Worm (Caenorhabditis elegans): ENCODE measurements around the gene aman-2.

aman-2 gene

ce11 chrV:11917186-11917585, 15.9 kb downstream of the aman-2 start, which contains the start of gene R31.2:
R31.2 (plus strand) TSS chrV:11917573.
- TF ChIP-seq rcor-1 (GFP tag; IDR thresholded peaks at IDR 0.05) (no peak), madf-8 (GFP tag; conservative IDR thresholded peaks at IDR 0.05) (peak; percentile 78), F57C9.4 (tag; optimal IDR thresholded peaks at IDR 0.05) (no peak), madf-6 (GFP tag; IDR thresholded peaks at IDR 0.05) (peak; percentile 92), B0019.2 (GFP tag; conservative IDR thresholded peaks at IDR 0.05) (no peak), let-526 (GFP tag; IDR thresholded peaks at IDR 0.05) (no peak), aptf-3 (GFP tag; IDR thresholded peaks at IDR 0.05) (no peak), efl-1 (GFP tag; optimal IDR thresholded peaks at IDR 0.05) (peak; percentile 48), lsl-1 (GFP tag; optimal IDR thresholded peaks at IDR 0.05) (peak; percentile 91), madf-10 (tag; optimal IDR thresholded peaks at IDR 0.05) (no peak), pbrm-1 (GFP tag; IDR thresholded peaks at IDR 0.05) (peak; percentile 46; the same call in 1 of the 2 replicates), ceh-91 (GFP tag; IDR thresholded peaks at IDR 0.05) (peak; percentile 55; the same call in 1 of the 2 replicates), T26A5.8 (tag; optimal IDR thresholded peaks at IDR 0.05) (no peak), gei-17 (GFP tag; optimal IDR thresholded peaks at IDR 0.05) (no peak), atf-7 (tag; optimal IDR thresholded peaks at IDR 0.05) (no peak), D2030.7 (GFP tag; IDR thresholded peaks at IDR 0.05) (peak; percentile 23; the same call in 1 of the 2 replicates), F55B11.4 (tag; optimal IDR thresholded peaks at IDR 0.05; ENCODE audit: borderline replicate concordance, insufficient read depth) (no peak), xnd-1 (tag; optimal IDR thresholded peaks at IDR 0.05) (peak; percentile 73), F33H1.4 (GFP tag; IDR thresholded peaks at IDR 0.05) (peak; percentile 89), nhr-120 (GFP tag; IDR thresholded peaks at IDR 0.05) (no peak), hsf-1 (GFP tag; IDR thresholded peaks at IDR 0.05) (no peak), ztf-22 (GFP tag; optimal IDR thresholded peaks at IDR 0.05) (no peak), cebp-2 (GFP tag; IDR thresholded peaks at IDR 0.05) (no peak), lin-54 (GFP tag; optimal IDR thresholded peaks at IDR 0.05) (peak; percentile 50), Y79H2A.3 (GFP tag; conservative IDR thresholded peaks at IDR 0.05) (no peak), dpl-1 (GFP tag; optimal IDR thresholded peaks at IDR 0.05) (peak; percentile 4)

- TF ChIP-seq F57C9.4 (tag; optimal IDR thresholded peaks at IDR 0.05) (no peak), attf-6 (GFP tag; IDR thresholded peaks at IDR 0.05) (no peak), ama-1 (optimal IDR thresholded peaks at IDR 0.05) (no peak), ama-1 (GFP tag; optimal IDR thresholded peaks at IDR 0.05) (no peak), bed-1 (GFP tag; IDR thresholded peaks at IDR 0.05) (no peak), B0261.1 (tag; optimal IDR thresholded peaks at IDR 0.05) (no peak), ets-4 (GFP tag; optimal IDR thresholded peaks at IDR 0.05) (no peak), nhr-179 (tag; optimal IDR thresholded peaks at IDR 0.05) (no peak)
These were observed 19.8 kb downstream of the aman-2 start for ce11 chrV:11913283-11913682.

ce11 chrV:11905977-11906376, 27.1 kb downstream of the aman-2 start:
- no peak for TF ChIP-seq repo-1 (tag; optimal IDR thresholded peaks at IDR 0.05)
- no peak for TF ChIP-seq snpc-1.3 (tag; optimal IDR thresholded peaks at IDR 0.05; ENCODE audit: insufficient read depth)
- no peak for TF ChIP-seq B0035.1 (tag; optimal IDR thresholded peaks at IDR 0.05)
- TF ChIP-seq him-1 (tag; optimal IDR thresholded peaks at IDR 0.05): no peak
- no peak for TF ChIP-seq pbrm-1 (GFP tag; IDR thresholded peaks at IDR 0.05)
- TF ChIP-seq ccch-3 (GFP tag; optimal IDR thresholded peaks at IDR 0.05): no peak
- no peak for TF ChIP-seq ama-1 (optimal IDR thresholded peaks at IDR 0.05)
- no peak for TF ChIP-seq ama-1 (GFP tag; optimal IDR thresholded peaks at IDR 0.05)
- TF ChIP-seq lir-1 (GFP tag; conservative IDR thresholded peaks at IDR 0.05): no peak
- no peak for TF ChIP-seq nhr-80 (tag; optimal IDR thresholded peaks at IDR 0.05)
